Fruit fly (Drosophila melanogaster): ENCODE measurements around the gene E5.

The E5 gene

dm6 chr3R:13837807-13838206 lies 36.9 kb downstream of the E5 start, which contains the start of gene Nsf2 (continued):
- TF ChIP-seq chif (GFP tag; optimal IDR thresholded peaks at IDR 0.05) (no peak), fd102C (GFP tag; optimal IDR thresholded peaks at IDR 0.05) (no peak), MTF-1 (GFP tag; optimal IDR thresholded peaks at IDR 0.05; ENCODE audit: borderline replicate concordance) (peak; percentile 11), mirr (GFP tag; optimal IDR thresholded peaks at IDR 0.05) (no peak), CG8765 (GFP tag; IDR thresholded peaks at IDR 0.05) (no peak), Chrac-16 (GFP tag; optimal IDR thresholded peaks at IDR 0.05) (no peak), Trl (optimal IDR thresholded peaks at IDR 0.05) (no peak), Trl (GFP tag; optimal IDR thresholded peaks at IDR 0.05) (no peak), CG11085 (GFP tag; IDR thresholded peaks at IDR 0.05) (no peak), zfh2 (GFP tag; optimal IDR thresholded peaks at IDR 0.05) (peak; percentile 9), CG12299 (tag; optimal IDR thresholded peaks at IDR 0.05) (no peak), Dbx (GFP tag; IDR thresholded peaks at IDR 0.05) (0 out of 3 replicates have a peak, but pooled peaks have one; percentile 25), pan (optimal IDR thresholded peaks at IDR 0.05) (no peak), pan (GFP tag; optimal IDR thresholded peaks at IDR 0.05 in 1 of 2, IDR thresholded peaks at IDR 0.05 in 1 of 2) (no peak), CG8478 (optimal IDR thresholded peaks at IDR 0.05) (no peak), HLH3B (GFP tag; IDR thresholded peaks at IDR 0.05) (no peak), CG8281 (tag; optimal IDR thresholded peaks at IDR 0.05) (no peak), Mrtf (GFP tag; IDR thresholded peaks at IDR 0.05) (no peak), lilli (GFP tag; optimal IDR thresholded peaks at IDR 0.05) (no peak), CG17385 (GFP tag; optimal IDR thresholded peaks at IDR 0.05) (no peak), CG6791 (GFP tag; IDR thresholded peaks at IDR 0.05; ENCODE audit: partially characterized antibody) (peak; percentile 59; the same call in 2 of the 3 replicates), Atf3 (GFP tag; optimal IDR thresholded peaks at IDR 0.05) (no peak), Taf1 (GFP tag; IDR thresholded peaks at IDR 0.05) (no peak), CG15479 (GFP tag; optimal IDR thresholded peaks at IDR 0.05) (peak; percentile 90), gsb-n (tag; optimal IDR thresholded peaks at IDR 0.05) (no peak), klu (GFP tag; IDR thresholded peaks at IDR 0.05) (no peak), hkb (optimal IDR thresholded peaks at IDR 0.05) (no peak), hkb (GFP tag; IDR thresholded peaks at IDR 0.05) (peak; percentile 47), CG17829 (tag; optimal IDR thresholded peaks at IDR 0.05) (peak; percentile 35), Tbp (GFP tag; optimal IDR thresholded peaks at IDR 0.05) (no peak), CG10565 (GFP tag; optimal IDR thresholded peaks at IDR 0.05) (no peak), peb (GFP tag; IDR thresholded peaks at IDR 0.05) (no peak), NC2α (GFP tag; optimal IDR thresholded peaks at IDR 0.05) (no peak), Hey (tag; optimal IDR thresholded peaks at IDR 0.05) (no peak), YL-1 (GFP tag; optimal IDR thresholded peaks at IDR 0.05) (peak; percentile 84), sim (GFP tag; IDR thresholded peaks at IDR 0.05) (no peak), CG18599 (GFP tag; optimal IDR thresholded peaks at IDR 0.05) (no peak), Dref (GFP tag; IDR thresholded peaks at IDR 0.05) (peak; percentile 55), CG8089 (GFP tag; optimal IDR thresholded peaks at IDR 0.05) (no peak), nerfin-2 (GFP tag; IDR thresholded peaks at IDR 0.05; ENCODE audit: partially characterized antibody) (no peak), CG14860 (GFP tag; IDR thresholded peaks at IDR 0.05; ENCODE audit: partially characterized antibody) (no peak), crp (GFP tag; optimal IDR thresholded peaks at IDR 0.05) (peak; percentile 96 to 99), CG13123 (GFP tag; optimal IDR thresholded peaks at IDR 0.05) (no peak), p53 (GFP tag; optimal IDR thresholded peaks at IDR 0.05) (no peak), shn (GFP tag; optimal IDR thresholded peaks at IDR 0.05) (peak; percentile 29), CG14667 (GFP tag; IDR thresholded peaks at IDR 0.05) (no peak), CG30403 (GFP tag; optimal IDR thresholded peaks at IDR 0.05) (no peak), unpg (GFP tag; optimal IDR thresholded peaks at IDR 0.05) (no peak), CG4707 (GFP tag; optimal IDR thresholded peaks at IDR 0.05) (no peak), HHEX (GFP tag; optimal IDR thresholded peaks at IDR 0.05) (no peak), CG12236 (GFP tag; optimal IDR thresholded peaks at IDR 0.05) (no peak), psq (GFP tag; optimal IDR thresholded peaks at IDR 0.05) (no peak), HLH4C (GFP tag; IDR thresholded peaks at IDR 0.05; ENCODE audit: partially characterized antibody) (no peak)

Measured in whole organism, embryonic.